Fruit fly (Drosophila melanogaster) whole organism, embryonic: ENCODE measurements around the gene CG43901.

ENCODE experiments used
- CG11085 ChIP-seq: fragments of 200-800 bp; sonication (Bioruptor generic); IDR thresholded peaks from 2 replicates; pipeline ENCODE4 v1.3.6; 2022; ENCODE audit warnings: missing biosample characterization, missing genetic modification characterization
- CG12744 ChIP-seq: fragments of 200-800 bp; sonication (Bioruptor generic); optimal IDR thresholded peaks from 2 replicates; lab custom pipeline; 2016; ENCODE audit warnings: missing biosample characterization, missing genetic modification characterization
- CG17912 ChIP-seq: fragments of 200-800 bp; sonication (Bioruptor generic); optimal IDR thresholded peaks from 2 replicates; lab custom pipeline; 2018; ENCODE audit warnings: missing biosample characterization, mild to moderate bottlenecking, missing genetic modification characterization
- CG2875 ChIP-seq: fragments of 200-800 bp; sonication (Bioruptor generic); optimal IDR thresholded peaks from 2 replicates; lab custom pipeline; 2017; ENCODE audit warnings: missing biosample characterization, mild to moderate bottlenecking, missing genetic modification characterization, missing genetic modification reagents
- CG8089 ChIP-seq: fragments of 200-800 bp; sonication (Bioruptor generic); optimal IDR thresholded peaks from 3 replicates; lab custom pipeline; 2016; ENCODE audit warnings: missing biosample characterization, missing genetic modification characterization
- Dll ChIP-seq: fragments of 200-800 bp; sonication (Bioruptor generic); IDR thresholded peaks from 4 replicates; pipeline ENCODE4 v1.3.6; 2022; ENCODE audit warnings: missing biosample characterization, missing genetic modification characterization; ENCODE audit not compliant: partially characterized antibody
- MESR4 ChIP-seq: fragments of 200-800 bp; sonication (Bioruptor generic); optimal IDR thresholded peaks from 2 replicates; lab custom pipeline; 2018; ENCODE audit warnings: missing biosample characterization, mild to moderate bottlenecking, missing genetic modification characterization, moderate library complexity
- Mad ChIP-seq: fragments of 200-800 bp; sonication (Bioruptor generic); optimal IDR thresholded peaks from 2 replicates; lab custom pipeline; 2016; ENCODE audit warnings: missing biosample characterization, missing genetic modification characterization
- Sox102F ChIP-seq: fragments of 200-800 bp; sonication (Bioruptor generic); optimal IDR thresholded peaks from 2 replicates; lab custom pipeline; 2018; ENCODE audit warnings: missing biosample characterization, mild to moderate bottlenecking, missing genetic modification characterization, moderate library complexity
- TFAM ChIP-seq: fragments of 200-800 bp; sonication (Bioruptor generic); optimal IDR thresholded peaks from 2 replicates; lab custom pipeline; 2017; ENCODE audit warnings: missing biosample characterization, missing genetic modification characterization, inconsistent platforms
- psq ChIP-seq: fragments of 200-800 bp; sonication (Bioruptor generic); optimal IDR thresholded peaks from 2 replicates; lab custom pipeline; 2017; ENCODE audit warnings: missing biosample characterization, missing genetic modification characterization
- pum ChIP-seq: fragments of 200-800 bp; sonication (Bioruptor generic); optimal IDR thresholded peaks from 2 replicates; lab custom pipeline; 2016; ENCODE audit warnings: missing biosample characterization, missing genetic modification characterization
- so ChIP-seq: fragments of 200-800 bp; sonication (Bioruptor generic); IDR thresholded peaks from 3 replicates; pipeline ENCODE4 v1.3.6; 2022; ENCODE audit warnings: missing biosample characterization, missing genetic modification characterization
- zen ChIP-seq: fragments of 200-800 bp; sonication (Bioruptor generic); optimal IDR thresholded peaks from 3 replicates; lab custom pipeline; 2018; ENCODE audit warnings: missing biosample characterization, mild to moderate bottlenecking, missing genetic modification characterization, moderate library complexity

- TF ChIP-seq Dll (GFP tag; lab: Robert Waterston, UW) (no peak), so (GFP tag; lab: Robert Waterston, UW) (no peak), pum (GFP tag; lab: Kevin White, UChicago) (no peak), Mad (GFP tag; lab: Kevin White, UChicago) (no peak), zen (tag; lab: Kevin White, UChicago) (no peak), CG8089 (GFP tag; lab: Kevin White, UChicago) (no peak), CG12744 (no peak), TFAM (GFP tag; lab: Kevin White, UChicago) (no peak), MESR4 (no peak), psq (GFP tag; lab: Kevin White, UChicago) (no peak), CG2875 (GFP tag; lab: Kevin White, UChicago) (no peak), Sox102F (GFP tag; lab: Kevin White, UChicago) (peak; percentile 9), CG11085 (GFP tag; lab: Robert Waterston, UW) (no peak), CG17912 (no peak)
These were observed 28.2 kb downstream of the CG43901 start for dm6 chrX:10933776-10934175.
